Worm (Caenorhabditis elegans) whole organism, L4 larva: ENCODE data around the gene col-156.

ENCODE experiments used
- D1046.2 ChIP-seq: fragments of 200-800 bp; sonication (Bioruptor generic); IDR thresholded peaks from 2 replicates; pipeline ENCODE4 v1.3.6; 2022; ENCODE audit warnings: missing genetic modification characterization, missing compliant biosample characterization
- F44E2.7 ChIP-seq: fragments of 200-800 bp; sonication (Bioruptor generic); IDR thresholded peaks from 2 replicates; pipeline ENCODE4 v2.1.2; 2022; ENCODE audit warnings: missing genetic modification characterization, missing compliant biosample characterization
- T20F7.1 ChIP-seq: fragments of 200-800 bp; sonication (Bioruptor generic); optimal IDR thresholded peaks from 2 replicates; lab custom pipeline; 2018; ENCODE audit warnings: mild to moderate bottlenecking, missing genetic modification characterization, missing compliant biosample characterization
- Y48G9A.11 ChIP-seq: fragments of 200-800 bp; sonication (Bioruptor generic); IDR thresholded peaks from 2 replicates; pipeline ENCODE4 v1.3.6; 2022; ENCODE audit warnings: missing genetic modification reagents, missing genetic modification characterization, missing compliant biosample characterization
- Y5F2A.4 ChIP-seq: fragments of 200-800 bp; sonication (Bioruptor generic); optimal IDR thresholded peaks from 2 replicates; lab custom pipeline; 2018; ENCODE audit warnings: mild to moderate bottlenecking, missing genetic modification characterization, missing compliant biosample characterization
- Y75B8A.6 ChIP-seq: fragments of 200-800 bp; sonication (Bioruptor generic); IDR thresholded peaks from 2 replicates; pipeline ENCODE4 v1.3.6; 2022; ENCODE audit warnings: missing genetic modification reagents, missing genetic modification characterization, missing compliant biosample characterization
- ZK546.5 ChIP-seq, 2 experiments: sonication (generic microtip); optimal IDR thresholded peaks; 2 replicates each; lab custom pipeline; 2017; ENCODE audit warnings: missing biosample characterization in 2 of 2, missing genetic modification characterization in 2 of 2
- arid-1 ChIP-seq: fragments of 200-800 bp; sonication (Bioruptor generic); conservative IDR thresholded peaks from 2 replicates; pipeline ENCODE4 v1.3.6; 2022; ENCODE audit warnings: missing genetic modification reagents, missing genetic modification characterization, missing compliant biosample characterization
- ceh-20 ChIP-seq: fragments of 200-800 bp; sonication (Bioruptor generic); IDR thresholded peaks from 2 replicates; pipeline ENCODE4 v1.3.6; 2022; ENCODE audit warnings: missing genetic modification reagents, missing genetic modification characterization, missing compliant biosample characterization
- ceh-28 ChIP-seq: fragments of 150-350 bp; optimal IDR thresholded peaks from 2 replicates; lab custom pipeline; 2014; ENCODE audit warnings: missing biosample characterization, missing genetic modification reagents, missing genetic modification characterization
- ceh-44 ChIP-seq: fragments of 200-800 bp; sonication (Bioruptor generic); IDR thresholded peaks from 2 replicates; pipeline ENCODE4 v1.3.6; 2022; ENCODE audit warnings: missing genetic modification reagents, missing genetic modification characterization, missing compliant biosample characterization
- ceh-82 ChIP-seq: sonication (generic microtip); optimal IDR thresholded peaks from 2 replicates; lab custom pipeline; 2017; ENCODE audit warnings: missing biosample characterization, missing genetic modification characterization
- dmd-6 ChIP-seq: fragments of 200-800 bp; sonication (Bioruptor generic); IDR thresholded peaks from 2 replicates; pipeline ENCODE4 v1.3.6; 2022; ENCODE audit warnings: missing genetic modification reagents, missing genetic modification characterization, missing compliant biosample characterization
- dmd-8 ChIP-seq: fragments of 200-800 bp; sonication (Bioruptor generic); IDR thresholded peaks from 2 replicates; pipeline ENCODE4 v1.3.6; 2022; ENCODE audit warnings: missing genetic modification characterization, missing compliant biosample characterization
- dmd-9 ChIP-seq: fragments of 200-800 bp; sonication (Bioruptor generic); IDR thresholded peaks from 2 replicates; pipeline ENCODE4 v1.3.6; 2022; ENCODE audit warnings: missing genetic modification reagents, missing genetic modification characterization, missing compliant biosample characterization
- dpl-1 ChIP-seq: fragments of 150-350 bp; optimal IDR thresholded peaks from 2 replicates; lab custom pipeline; 2014; ENCODE audit warnings: missing biosample characterization, missing genetic modification reagents, missing genetic modification characterization
- fos-1 ChIP-seq: fragments of 150-350 bp; optimal IDR thresholded peaks from 2 replicates; lab custom pipeline; 2014; ENCODE audit warnings: missing biosample characterization, missing genetic modification characterization
- gei-8 ChIP-seq: fragments of 200-800 bp; sonication (Bioruptor generic); optimal IDR thresholded peaks from 2 replicates; lab custom pipeline; 2018; ENCODE audit warnings: mild to moderate bottlenecking, missing genetic modification characterization, missing compliant biosample characterization
- hif-1 ChIP-seq, 2 experiments: sonication (generic microtip); optimal IDR thresholded peaks; 2 replicates each; lab custom pipeline; 2016 to 2017; ENCODE audit warnings: missing compliant biosample characterization in 2 of 2, missing genetic modification characterization in 2 of 2, missing genetic modification reagents in 2 of 2, missing genotype in 2 of 2, mild to moderate bottlenecking in 1 of 2
- hlh-11 ChIP-seq: fragments of 200-800 bp; sonication (Bioruptor generic); optimal IDR thresholded peaks from 2 replicates; lab custom pipeline; 2018; ENCODE audit warnings: mild to moderate bottlenecking, missing genetic modification characterization, missing compliant biosample characterization
- hlh-30 ChIP-seq: sonication (generic microtip); optimal IDR thresholded peaks from 2 replicates; lab custom pipeline; 2017; ENCODE audit warnings: antibody characterized with exemption, mild to moderate bottlenecking, missing genetic modification characterization, missing compliant biosample characterization; ENCODE audit not compliant: insufficient read depth
- hmg-1.1 ChIP-seq: fragments of 200-800 bp; sonication (Bioruptor generic); IDR thresholded peaks from 2 replicates; pipeline ENCODE4 v1.3.6; 2022; ENCODE audit warnings: missing genetic modification reagents, missing genetic modification characterization, missing compliant biosample characterization
- lim-7 ChIP-seq: fragments of 200-800 bp; sonication (Bioruptor generic); IDR thresholded peaks from 2 replicates; pipeline ENCODE4 v1.3.6; 2022; ENCODE audit warnings: missing genetic modification characterization, missing compliant biosample characterization
- lin-29 ChIP-seq: fragments of 200-800 bp; sonication (Bioruptor generic); IDR thresholded peaks from 2 replicates; pipeline ENCODE4 v1.3.6; 2022; ENCODE audit warnings: missing genetic modification reagents, missing genetic modification characterization, missing compliant biosample characterization
- lir-3 ChIP-seq: sonication (generic microtip); optimal IDR thresholded peaks from 2 replicates; lab custom pipeline; 2016; ENCODE audit warnings: mild to moderate bottlenecking, missing genetic modification characterization, missing compliant biosample characterization
- madf-9 ChIP-seq: fragments of 200-800 bp; sonication (Bioruptor generic); conservative IDR thresholded peaks from 2 replicates; pipeline ENCODE4 v1.3.6; 2022; ENCODE audit warnings: missing genetic modification reagents, missing genetic modification characterization, missing compliant biosample characterization
- mdt-29 ChIP-seq: fragments of 200-800 bp; sonication (Bioruptor generic); IDR thresholded peaks from 2 replicates; pipeline ENCODE4 v1.3.6; 2022; ENCODE audit warnings: missing genetic modification reagents, missing genetic modification characterization, missing compliant biosample characterization
- mep-1 ChIP-seq: fragments of 150-350 bp; sonication (generic microtip); optimal IDR thresholded peaks from 3 replicates; lab custom pipeline; 2014; ENCODE audit warnings: missing biosample characterization, missing genetic modification characterization
- mes-2 ChIP-seq: sonication (generic microtip); optimal IDR thresholded peaks from 2 replicates; lab custom pipeline; 2016; ENCODE audit warnings: missing genotype, mild to moderate bottlenecking, missing genetic modification characterization, missing compliant biosample characterization; ENCODE audit not compliant: poor library complexity, severe bottlenecking
- mxl-3 ChIP-seq: fragments of 200-800 bp; sonication (Bioruptor generic); optimal IDR thresholded peaks from 2 replicates; lab custom pipeline; 2018; ENCODE audit warnings: mild to moderate bottlenecking, missing genetic modification characterization, missing compliant biosample characterization
- nhr-237 ChIP-seq: sonication (generic microtip); optimal IDR thresholded peaks from 2 replicates; lab custom pipeline; 2017; ENCODE audit warnings: missing biosample characterization, missing genetic modification characterization
- nhr-25 ChIP-seq: sonication (generic microtip); optimal IDR thresholded peaks from 2 replicates; lab custom pipeline; 2017; ENCODE audit warnings: missing genetic modification characterization, mild to moderate bottlenecking, missing compliant biosample characterization, antibody characterized with exemption, moderate library complexity, borderline replicate concordance; ENCODE audit not compliant: insufficient read depth
- nhr-28 ChIP-seq: fragments of 150-350 bp; optimal IDR thresholded peaks from 2 replicates; lab custom pipeline; 2014; ENCODE audit warnings: missing biosample characterization, missing genetic modification characterization
- nhr-41 ChIP-seq: fragments of 200-800 bp; sonication (Bioruptor generic); IDR thresholded peaks from 2 replicates; pipeline ENCODE4 v1.3.6; 2022; ENCODE audit warnings: missing genetic modification reagents, missing genetic modification characterization, missing compliant biosample characterization
- nhr-48 ChIP-seq: sonication (generic microtip); optimal IDR thresholded peaks from 2 replicates; lab custom pipeline; 2016; ENCODE audit warnings: mild to moderate bottlenecking, missing genetic modification characterization, missing compliant biosample characterization
- php-3 ChIP-seq: fragments of 200-800 bp; sonication (Bioruptor generic); IDR thresholded peaks from 2 replicates; pipeline ENCODE4 v1.3.6; 2022; ENCODE audit warnings: missing genetic modification reagents, missing genetic modification characterization, missing compliant biosample characterization
- pqm-1 ChIP-seq: sonication (generic microtip); optimal IDR thresholded peaks from 2 replicates; lab custom pipeline; 2017; ENCODE audit warnings: missing biosample characterization, missing genetic modification characterization
- saeg-2 ChIP-seq: fragments of 200-800 bp; sonication (Bioruptor generic); IDR thresholded peaks from 2 replicates; pipeline ENCODE4 v1.3.6; 2022; ENCODE audit warnings: missing genetic modification reagents, missing genetic modification characterization, missing compliant biosample characterization
- skn-1 ChIP-seq: fragments of 150-350 bp; optimal IDR thresholded peaks from 2 replicates; lab custom pipeline; 2014; ENCODE audit warnings: missing biosample characterization, missing genetic modification characterization
- snpc-1.2 ChIP-seq: fragments of 200-800 bp; sonication (Bioruptor generic); IDR thresholded peaks from 2 replicates; pipeline ENCODE4 v1.3.6; 2022; ENCODE audit warnings: missing genetic modification reagents, missing genetic modification characterization, missing compliant biosample characterization
- snpc-4 ChIP-seq: fragments of 150-350 bp; optimal IDR thresholded peaks from 2 replicates; lab custom pipeline; 2014; ENCODE audit warnings: missing biosample characterization, missing genetic modification characterization
- spr-1 ChIP-seq: sonication (generic microtip); optimal IDR thresholded peaks from 2 replicates; lab custom pipeline; 2016; ENCODE audit warnings: mild to moderate bottlenecking, missing genetic modification characterization, missing compliant biosample characterization
- spr-3 ChIP-seq: fragments of 200-800 bp; sonication (Bioruptor generic); optimal IDR thresholded peaks from 2 replicates; lab custom pipeline; 2018; ENCODE audit warnings: mild to moderate bottlenecking, missing genetic modification characterization, missing compliant biosample characterization
- tra-1 ChIP-seq: fragments of 200-800 bp; sonication (Bioruptor generic); IDR thresholded peaks from 2 replicates; pipeline ENCODE4 v1.3.6; 2022; ENCODE audit warnings: missing genetic modification reagents, missing genetic modification characterization, missing compliant biosample characterization
- vab-7 ChIP-seq: fragments of 200-800 bp; sonication (Bioruptor generic); IDR thresholded peaks from 2 replicates; pipeline ENCODE4 v1.3.6; 2022; ENCODE audit warnings: missing genetic modification reagents, missing genetic modification characterization, missing compliant biosample characterization
- zfp-3 ChIP-seq: fragments of 200-800 bp; sonication (Bioruptor generic); conservative IDR thresholded peaks from 2 replicates; pipeline ENCODE4 v1.3.6; 2022; ENCODE audit warnings: missing genetic modification reagents, missing genetic modification characterization, missing compliant biosample characterization
- zip-2 ChIP-seq: fragments of 150-350 bp; optimal IDR thresholded peaks from 2 replicates; lab custom pipeline; 2014; ENCODE audit warnings: missing biosample characterization, missing genetic modification characterization
- ztf-11 ChIP-seq: fragments of 150-350 bp; optimal IDR thresholded peaks from 2 replicates; lab custom pipeline; 2014; ENCODE audit warnings: missing biosample characterization, missing genetic modification characterization

Gene col-156

ce11 chrV:11415059-11415458 is 35.1 kb downstream of the col-156 start, which contains the start of gene deg-3:
Gene deg-3, minus strand, starts transcription at chrV:11415159.
- TF ChIP-seq lin-29 (GFP tag; lab: Robert Waterston, UW) (no peak), zfp-3 (GFP tag; lab: Robert Waterston, UW) (no peak), gei-8 (no peak), pqm-1 (tag; lab: Kevin White, UChicago) (no peak), dmd-9 (no peak), fos-1 (tag; lab: Kevin White, UChicago) (no peak), nhr-25 (no peak), T20F7.1 (GFP tag; lab: Kevin White, UChicago) (no peak), tra-1 (GFP tag; lab: Robert Waterston, UW) (no peak), nhr-41 (GFP tag; lab: Robert Waterston, UW) (no peak), nhr-48 (tag; lab: Kevin White, UChicago) (no peak), mdt-29 (no peak), ztf-11 (no peak), Y5F2A.4 (GFP tag; lab: Kevin White, UChicago) (no peak), skn-1 (tag; lab: Kevin White, UChicago) (no peak), ceh-82 (no peak), nhr-28 (no peak), arid-1 (GFP tag; lab: Robert Waterston, UW) (no peak), snpc-4 (tag; lab: Kevin White, UChicago) (no peak), dmd-6 (GFP tag; lab: Robert Waterston, UW) (no peak)

- 0 out of 2 replicates have a peak, but pooled peaks have one; percentile 18 for TF ChIP-seq ceh-44 (GFP tag; lab: Robert Waterston, UW)
- peak; percentile 49; the same call in 1 of the 2 replicates for TF ChIP-seq ceh-20 (GFP tag; lab: Robert Waterston, UW)
- TF ChIP-seq pqm-1 (tag; lab: Kevin White, UChicago) = peak; percentile 36
- TF ChIP-seq nhr-41 (GFP tag; lab: Robert Waterston, UW) = no peak
- TF ChIP-seq ZK546.5 (tag; optimal IDR thresholded peaks at IDR 0.05; lab: Kevin White, UChicago) = no peak
- no peak for TF ChIP-seq nhr-237 (tag; lab: Kevin White, UChicago)
- 0 out of 2 replicates have a peak, but pooled peaks have one; percentile 52 for TF ChIP-seq F44E2.7 (GFP tag; lab: Robert Waterston, UW)
- peak; percentile 71 for TF ChIP-seq hmg-1.1 (GFP tag; lab: Robert Waterston, UW)
- TF ChIP-seq lim-7 (GFP tag; lab: Robert Waterston, UW) = peak; percentile 75
- TF ChIP-seq lir-3 (tag; lab: Kevin White, UChicago) = no peak
- no peak for TF ChIP-seq zip-2 (tag; lab: Kevin White, UChicago)
- TF ChIP-seq ztf-11 = no peak
- peak; percentile 64 for TF ChIP-seq vab-7 (GFP tag; lab: Robert Waterston, UW)
- TF ChIP-seq spr-1 (tag; lab: Kevin White, UChicago) = no peak
- TF ChIP-seq spr-3 (GFP tag; lab: Kevin White, UChicago) = no peak
- no peak for TF ChIP-seq Y75B8A.6 (GFP tag; lab: Robert Waterston, UW)
- TF ChIP-seq hlh-11 (tag; lab: Kevin White, UChicago) = peak; percentile 77
- TF ChIP-seq Y48G9A.11 (GFP tag; lab: Robert Waterston, UW) = 0 out of 2 replicates have a peak, but pooled peaks have one; percentile 22
- TF ChIP-seq mes-2 (tag; lab: Kevin White, UChicago) = peak; percentile 69
- peak; percentile 82 for TF ChIP-seq dmd-6 (GFP tag; lab: Robert Waterston, UW)
- TF ChIP-seq madf-9 = peak; percentile 45; the same call in 1 of the 2 replicates
- 0 out of 2 replicates have a peak, but pooled peaks have one; percentile 38 for TF ChIP-seq saeg-2 (GFP tag; lab: Robert Waterston, UW)
- peak; percentile 51 for TF ChIP-seq mxl-3 (GFP tag; lab: Kevin White, UChicago)
- TF ChIP-seq dmd-8 (GFP tag; lab: Robert Waterston, UW) = 0 out of 2 replicates have a peak, but pooled peaks have one; percentile 57
- peak; percentile 27 for TF ChIP-seq gei-8
- TF ChIP-seq D1046.2 (GFP tag; lab: Robert Waterston, UW) = no peak
- TF ChIP-seq zfp-3 (GFP tag; lab: Robert Waterston, UW) = peak; percentile 70; the same call in 1 of the 2 replicates
- TF ChIP-seq snpc-1.2 = peak; percentile 77; the same call in 1 of the 2 replicates
- TF ChIP-seq mep-1 = no peak
- peak; percentile 6 for TF ChIP-seq dpl-1 (GFP tag; lab: Kevin White, UChicago)
- TF ChIP-seq nhr-28 = peak; percentile 54
- peak; percentile 53; the same call in 1 of the 2 replicates for TF ChIP-seq php-3 (GFP tag; lab: Robert Waterston, UW)
- TF ChIP-seq hif-1 (tag; optimal IDR thresholded peaks at IDR 0.05; lab: Kevin White, UChicago) = peak in 1 of 2 experiments; percentile 38
- peak; percentile 58; the same call in 1 of the 2 replicates for TF ChIP-seq arid-1 (GFP tag; lab: Robert Waterston, UW)
- TF ChIP-seq hlh-30 = peak; percentile 69
- 0 out of 2 replicates have a peak, but pooled peaks have one; percentile 54 for TF ChIP-seq dmd-9
- no peak for TF ChIP-seq ceh-28 (tag; lab: Kevin White, UChicago)
Observed at ce11 chrV:11412125-11412524, 38.0 kb downstream of the col-156 start.
